Worm (Caenorhabditis elegans): ENCODE results near the gene F25D1.5.

DNA sequence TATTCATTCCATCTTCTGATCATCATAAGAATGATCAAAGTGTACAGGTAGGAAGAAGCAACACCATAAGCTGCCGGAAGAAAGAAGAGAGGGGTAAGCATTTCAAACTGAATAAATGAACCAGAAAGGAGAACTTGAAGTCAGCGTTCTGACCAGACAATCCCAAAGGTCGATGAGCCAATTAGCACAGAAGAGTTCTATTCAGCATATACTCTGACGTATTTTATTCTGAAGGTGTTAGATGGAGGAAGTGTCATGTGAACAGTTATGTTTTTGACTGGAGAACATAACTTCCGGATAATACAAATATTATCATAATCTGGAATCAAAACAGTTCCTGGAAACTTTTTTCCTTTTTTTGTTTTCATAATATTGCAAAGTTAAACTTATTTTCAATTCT lies 42.1 kb upstream of the F25D1.5 start, which contains the start of gene srg-32:
- TF ChIP-seq duxl-1 (tag; optimal IDR thresholded peaks at IDR 0.05; ENCODE audit: poor library complexity) (no peak), nhr-6 (tag; optimal IDR thresholded peaks at IDR 0.05) (no peak), unc-130 (GFP tag; optimal IDR thresholded peaks at IDR 0.05) (no peak), nhr-11 (tag; optimal IDR thresholded peaks at IDR 0.05) (no peak), zag-1 (tag; optimal IDR thresholded peaks at IDR 0.05) (no peak), nhr-77 (tag; optimal IDR thresholded peaks at IDR 0.05) (no peak), D1046.2 (GFP tag; IDR thresholded peaks at IDR 0.05) (no peak), Y48G9A.11 (GFP tag; IDR thresholded peaks at IDR 0.05) (no peak), ztf-11 (tag; optimal IDR thresholded peaks at IDR 0.05) (no peak), F10B5.3 (tag; optimal IDR thresholded peaks at IDR 0.05) (no peak), gei-8 (GFP tag; optimal IDR thresholded peaks at IDR 0.05) (no peak), R02D3.7 (tag; optimal IDR thresholded peaks at IDR 0.05) (no peak), rbr-2 (tag; optimal IDR thresholded peaks at IDR 0.05) (no peak), aha-1 (tag) (no peak)

All from whole organism, L4 larva.